Worm (Caenorhabditis elegans) whole organism, young adult: ENCODE results near the gene appg-1.

ENCODE experiments used
- F57A8.1 ChIP-seq: fragments of 200-800 bp; sonication (Bioruptor generic); optimal IDR thresholded peaks from 2 replicates; lab custom pipeline; 2018; ENCODE audit warnings: mild to moderate bottlenecking, missing genetic modification characterization, moderate library complexity, missing compliant biosample characterization
- ama-1 ChIP-seq, 3 experiments: fragments of 150-350 bp in 1 of 3; sonication (generic microtip) in 2 of 3; optimal IDR thresholded peaks; 2 replicates each; lab custom pipeline; 2014 to 2018; ENCODE audit warnings: missing biosample characterization in 2 of 3, missing genetic modification characterization in 2 of 3, missing genetic modification reagents in 2 of 3
- ceh-100 ChIP-seq: fragments of 200-800 bp; sonication (Bioruptor generic); IDR thresholded peaks from 2 replicates; pipeline ENCODE4 v1.3.6; 2022; ENCODE audit warnings: missing genetic modification reagents, missing genetic modification characterization, missing compliant biosample characterization
- dpff-1 ChIP-seq: sonication (generic microtip); optimal IDR thresholded peaks from 2 replicates; lab custom pipeline; 2017; ENCODE audit warnings: mild to moderate bottlenecking, missing genetic modification characterization, missing compliant biosample characterization
- ets-4 ChIP-seq: fragments of 200-800 bp; sonication (Bioruptor generic); optimal IDR thresholded peaks from 2 replicates; lab custom pipeline; 2018; ENCODE audit warnings: mild to moderate bottlenecking, missing genetic modification characterization, missing compliant biosample characterization
- madf-6 ChIP-seq: fragments of 200-800 bp; sonication (Bioruptor generic); IDR thresholded peaks from 2 replicates; pipeline ENCODE4 v1.3.6; 2022; ENCODE audit warnings: missing genetic modification reagents, missing genetic modification characterization, missing compliant biosample characterization
- mcd-1 ChIP-seq: fragments of 200-800 bp; sonication (Bioruptor generic); IDR thresholded peaks from 2 replicates; pipeline ENCODE4 v1.3.6; 2022; ENCODE audit warnings: missing genetic modification reagents, missing genetic modification characterization, missing compliant biosample characterization
- mel-28 ChIP-seq: sonication (generic microtip); optimal IDR thresholded peaks from 2 replicates; lab custom pipeline; 2016; ENCODE audit warnings: borderline replicate concordance, mild to moderate bottlenecking, missing genetic modification characterization, missing compliant biosample characterization
- sea-2 ChIP-seq: fragments of 200-800 bp; sonication (Bioruptor generic); IDR thresholded peaks from 2 replicates; pipeline ENCODE4 v1.3.6; 2022; ENCODE audit warnings: missing genetic modification characterization, missing compliant biosample characterization
- snpc-4 ChIP-seq, 5 experiments: fragments of 150-350 bp in 1 of 5; sonication (generic microtip) in 4 of 5; optimal IDR thresholded peaks; 2 replicates each; lab custom pipeline; 2014 to 2018; ENCODE audit warnings: missing genetic modification characterization in 5 of 5, missing biosample characterization in 3 of 5, antibody characterized with exemption in 2 of 5, mild to moderate bottlenecking in 2 of 5, missing compliant biosample characterization in 2 of 5, missing genotype in 2 of 5, moderate library complexity in 2 of 5, missing genetic modification reagents in 1 of 5
- unc-130 ChIP-seq: sonication (generic microtip); optimal IDR thresholded peaks from 2 replicates; lab custom pipeline; 2016; ENCODE audit warnings: missing genetic modification reagents, missing genetic modification characterization, missing compliant biosample characterization
- unc-62 ChIP-seq: fragments of 150-350 bp; optimal IDR thresholded peaks from 2 replicates; lab custom pipeline; 2014; ENCODE audit warnings: missing biosample characterization, missing genetic modification reagents, missing genetic modification characterization
- ztf-3 ChIP-seq: fragments of 200-800 bp; sonication (Bioruptor generic); optimal IDR thresholded peaks from 2 replicates; lab custom pipeline; 2018; ENCODE audit warnings: mild to moderate bottlenecking, missing genetic modification characterization, missing compliant biosample characterization

DNA sequence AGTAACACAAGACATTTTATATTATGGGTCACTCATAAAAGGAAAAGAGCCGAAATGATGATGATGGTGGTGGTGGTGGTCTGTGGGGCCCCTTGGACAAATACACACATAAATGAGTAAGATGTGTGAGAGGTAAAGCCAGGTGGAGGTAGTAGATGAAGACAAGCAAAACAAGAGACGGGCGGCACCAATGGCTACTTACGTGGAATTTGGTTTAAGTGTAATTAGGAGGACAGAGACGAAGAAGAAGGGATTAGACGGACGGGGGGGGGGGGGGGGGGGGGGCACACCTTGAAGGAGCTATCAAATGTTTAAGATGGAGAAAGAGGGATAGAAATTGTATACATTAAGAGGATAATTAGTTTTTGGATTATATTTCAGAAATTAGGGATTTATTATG is 48.9 kb downstream of the appg-1 start:
- TF ChIP-seq ama-1 (optimal IDR thresholded peaks at IDR 0.05; lab: Kevin White, UChicago), result no peak
- TF ChIP-seq ama-1 (GFP tag; optimal IDR thresholded peaks at IDR 0.05; lab: Kevin White, UChicago), result no peak
- no peak for TF ChIP-seq ceh-100 (GFP tag; lab: Robert Waterston, UW)
- no peak for TF ChIP-seq ets-4 (GFP tag; lab: Kevin White, UChicago)
- TF ChIP-seq unc-62 (GFP tag; lab: Kevin White, UChicago), result no peak
- no peak for TF ChIP-seq mel-28 (tag; lab: Kevin White, UChicago)
- no peak for TF ChIP-seq F57A8.1
- no peak for TF ChIP-seq ztf-3 (GFP tag; lab: Kevin White, UChicago)
- TF ChIP-seq unc-130 (GFP tag; lab: Kevin White, UChicago), result no peak
- no peak for TF ChIP-seq dpff-1 (tag; lab: Kevin White, UChicago)
- TF ChIP-seq mcd-1 (GFP tag; lab: Robert Waterston, UW), result no peak
- TF ChIP-seq madf-6 (GFP tag; lab: Robert Waterston, UW), result no peak
- TF ChIP-seq sea-2 (GFP tag; lab: Robert Waterston, UW), result no peak
- TF ChIP-seq snpc-4 (GFP tag; optimal IDR thresholded peaks at IDR 0.05; lab: Kevin White, UChicago), result no peak
- TF ChIP-seq snpc-4 (tag; optimal IDR thresholded peaks at IDR 0.05; lab: Kevin White, UChicago), result no peak
